Fruit fly (Drosophila melanogaster) whole organism, embryonic: ENCODE measurements around the gene CG15332.

Experiments used
- Asciz ChIP-seq: fragments of 200-800 bp; sonication (Bioruptor generic); optimal IDR thresholded peaks from 2 replicates; lab custom pipeline; 2017; ENCODE audit warnings: missing biosample characterization, mild to moderate bottlenecking, missing genetic modification characterization, missing genetic modification reagents
- B-H1 ChIP-seq: fragments of 200-800 bp; sonication (Bioruptor generic); IDR thresholded peaks from 3 replicates; pipeline ENCODE4 v1.3.6; 2022; ENCODE audit warnings: missing biosample characterization, missing genetic modification characterization
- BEAF-32 ChIP-seq: fragments of 200-800 bp; sonication (Bioruptor generic); optimal IDR thresholded peaks from 3 replicates; lab custom pipeline; 2017; ENCODE audit warnings: missing biosample characterization, missing genetic modification characterization, mild to moderate bottlenecking, moderate library complexity, missing genetic modification reagents
- CG10366 ChIP-seq: fragments of 200-800 bp; sonication (Bioruptor generic); IDR thresholded peaks from 2 replicates; pipeline ENCODE4 v1.3.6; 2022; ENCODE audit warnings: missing biosample characterization, missing genetic modification characterization
- CG11456 ChIP-seq: fragments of 200-800 bp; sonication (Bioruptor generic); IDR thresholded peaks from 3 replicates; pipeline ENCODE4 v1.3.6; 2022; ENCODE audit warnings: missing biosample characterization, missing genetic modification characterization
- CG11504 ChIP-seq: fragments of 200-800 bp; sonication (Bioruptor generic); optimal IDR thresholded peaks from 3 replicates; lab custom pipeline; 2019; ENCODE audit warnings: missing biosample characterization, mild to moderate bottlenecking, missing genetic modification characterization, moderate library complexity
- CG12155 ChIP-seq: fragments of 200-800 bp; sonication (Bioruptor generic); optimal IDR thresholded peaks from 3 replicates; lab custom pipeline; 2016; ENCODE audit warnings: missing biosample characterization, missing genetic modification characterization
- CG13424 ChIP-seq: fragments of 200-800 bp; sonication (Bioruptor generic); optimal IDR thresholded peaks from 2 replicates; lab custom pipeline; 2019; ENCODE audit warnings: missing biosample characterization, mild to moderate bottlenecking, missing genetic modification characterization, moderate library complexity
- CG14710 ChIP-seq: fragments of 200-800 bp; sonication (Bioruptor generic); optimal IDR thresholded peaks from 3 replicates; lab custom pipeline; 2019; ENCODE audit warnings: missing biosample characterization, mild to moderate bottlenecking, missing genetic modification characterization, moderate library complexity
- CG1603 ChIP-seq: fragments of 200-800 bp; sonication (Bioruptor generic); optimal IDR thresholded peaks from 2 replicates; lab custom pipeline; 2019; ENCODE audit warnings: missing biosample characterization, mild to moderate bottlenecking, missing genetic modification characterization, moderate library complexity
- CG16813 ChIP-seq: fragments of 200-800 bp; sonication (Bioruptor generic); IDR thresholded peaks from 3 replicates; pipeline ENCODE4 v1.3.6; 2022; ENCODE audit warnings: missing biosample characterization, missing genetic modification characterization; ENCODE audit not compliant: partially characterized antibody
- CG1832 ChIP-seq: fragments of 200-800 bp; sonication (Bioruptor generic); optimal IDR thresholded peaks from 2 replicates; lab custom pipeline; 2017; ENCODE audit warnings: missing biosample characterization, mild to moderate bottlenecking, missing genetic modification characterization, inconsistent platforms
- CG18619 ChIP-seq: fragments of 200-800 bp; sonication (Bioruptor generic); optimal IDR thresholded peaks from 3 replicates; lab custom pipeline; 2017; ENCODE audit warnings: missing biosample characterization, mild to moderate bottlenecking, missing genetic modification characterization
- CG2129 ChIP-seq: fragments of 200-800 bp; sonication (Bioruptor generic); IDR thresholded peaks from 2 replicates; pipeline ENCODE4 v1.3.6; 2022; ENCODE audit warnings: missing biosample characterization, missing genetic modification characterization; ENCODE audit not compliant: partially characterized antibody
- CG33557 ChIP-seq: fragments of 200-800 bp; sonication (Bioruptor generic); optimal IDR thresholded peaks from 2 replicates; lab custom pipeline; 2019; ENCODE audit warnings: missing biosample characterization, mild to moderate bottlenecking, missing genetic modification characterization, moderate library complexity
- CG42726 ChIP-seq: fragments of 200-800 bp; sonication (Bioruptor generic); IDR thresholded peaks from 2 replicates; pipeline ENCODE4 v1.3.6; 2022; ENCODE audit warnings: missing biosample characterization, missing genetic modification characterization; ENCODE audit not compliant: partially characterized antibody
- CG7271 ChIP-seq: fragments of 200-800 bp; sonication (Bioruptor generic); optimal IDR thresholded peaks from 2 replicates; lab custom pipeline; 2018; ENCODE audit warnings: missing biosample characterization, mild to moderate bottlenecking, missing genetic modification characterization, moderate library complexity
- CG7839 ChIP-seq: fragments of 200-800 bp; sonication (Bioruptor generic); optimal IDR thresholded peaks from 3 replicates; lab custom pipeline; 2018; ENCODE audit warnings: missing biosample characterization, mild to moderate bottlenecking, missing genetic modification characterization, moderate library complexity
- CG8388 ChIP-seq: fragments of 200-800 bp; sonication (Bioruptor generic); optimal IDR thresholded peaks from 2 replicates; lab custom pipeline; 2019; ENCODE audit warnings: missing biosample characterization, mild to moderate bottlenecking, missing genetic modification characterization, moderate library complexity
- CG9817 ChIP-seq: fragments of 200-800 bp; sonication (Bioruptor generic); optimal IDR thresholded peaks from 2 replicates; lab custom pipeline; 2018; ENCODE audit warnings: missing biosample characterization, mild to moderate bottlenecking, missing genetic modification characterization, moderate library complexity
- CHES-1-like ChIP-seq: fragments of 200-800 bp; sonication (Bioruptor generic); optimal IDR thresholded peaks from 2 replicates; lab custom pipeline; 2016; ENCODE audit warnings: missing biosample characterization, missing genetic modification characterization
- Ets97D ChIP-seq: fragments of 200-800 bp; sonication (Bioruptor generic); optimal IDR thresholded peaks from 3 replicates; lab custom pipeline; 2016; ENCODE audit warnings: missing biosample characterization, missing genetic modification characterization
- Hmr ChIP-seq: fragments of 200-800 bp; sonication (Bioruptor generic); optimal IDR thresholded peaks from 3 replicates; lab custom pipeline; 2017; ENCODE audit warnings: mild to moderate bottlenecking, missing biosample characterization, missing genetic modification reagents, missing genetic modification characterization
- Hr3 ChIP-seq: fragments of 200-800 bp; sonication (Bioruptor generic); optimal IDR thresholded peaks from 3 replicates; lab custom pipeline; 2016; ENCODE audit warnings: missing biosample characterization, missing genetic modification characterization
- Hr51 ChIP-seq, 2 experiments: fragments of 200-800 bp; sonication (Bioruptor generic); optimal IDR thresholded peaks; 2 replicates in 1 of 2; 3 replicates in 1 of 2; lab custom pipeline; 2016 to 2018; ENCODE audit warnings: missing biosample characterization in 2 of 2, missing genetic modification characterization in 2 of 2, mild to moderate bottlenecking in 1 of 2, moderate library complexity in 1 of 2
- Mes4 ChIP-seq: fragments of 200-800 bp; sonication (Bioruptor generic); optimal IDR thresholded peaks from 2 replicates; lab custom pipeline; 2016; ENCODE audit warnings: missing biosample characterization, missing genetic modification characterization
- NfI ChIP-seq: fragments of 200-800 bp; sonication (Bioruptor generic); optimal IDR thresholded peaks from 3 replicates; lab custom pipeline; 2018; ENCODE audit warnings: missing biosample characterization, mild to moderate bottlenecking, missing genetic modification characterization, moderate library complexity
- Rx ChIP-seq: fragments of 200-800 bp; sonication (Bioruptor generic); IDR thresholded peaks from 2 replicates; pipeline ENCODE4 v1.3.6; 2022; ENCODE audit warnings: missing biosample characterization, missing genetic modification characterization
- Sox100B ChIP-seq: fragments of 200-800 bp; sonication (Bioruptor generic); optimal IDR thresholded peaks from 3 replicates; lab custom pipeline; 2018; ENCODE audit warnings: missing biosample characterization, mild to moderate bottlenecking, missing genetic modification characterization
- amos ChIP-seq: fragments of 200-800 bp; sonication (Bioruptor generic); IDR thresholded peaks from 2 replicates; pipeline ENCODE4 v1.3.6; 2022; ENCODE audit warnings: missing biosample characterization, missing genetic modification characterization; ENCODE audit not compliant: partially characterized antibody
- bbx ChIP-seq: fragments of 200-800 bp; sonication (Bioruptor generic); IDR thresholded peaks from 2 replicates; pipeline ENCODE4 v1.3.6; 2022; ENCODE audit warnings: missing biosample characterization, missing genetic modification characterization; ENCODE audit not compliant: partially characterized antibody
- bsh ChIP-seq, 2 experiments: fragments of 200-800 bp; sonication (Bioruptor generic); optimal IDR thresholded peaks; 2 replicates each; lab custom pipeline; 2017 to 2018; ENCODE audit warnings: mild to moderate bottlenecking in 2 of 2, missing biosample characterization in 2 of 2, missing genetic modification characterization in 2 of 2, moderate library complexity in 1 of 2
- cas ChIP-seq: fragments of 200-800 bp; sonication (Bioruptor generic); IDR thresholded peaks from 2 replicates; pipeline ENCODE4 v1.3.6; 2022; ENCODE audit warnings: missing biosample characterization, missing genetic modification characterization
- caup ChIP-seq: fragments of 200-800 bp; sonication (Bioruptor generic); optimal IDR thresholded peaks from 3 replicates; lab custom pipeline; 2017; ENCODE audit warnings: missing biosample characterization, mild to moderate bottlenecking, missing genetic modification characterization, moderate library complexity; ENCODE audit not compliant: severe bottlenecking
- cwo ChIP-seq: fragments of 200-800 bp; sonication (Bioruptor generic); optimal IDR thresholded peaks from 3 replicates; lab custom pipeline; 2017; ENCODE audit warnings: missing biosample characterization, missing genetic modification characterization, mild to moderate bottlenecking, moderate library complexity, missing genetic modification reagents
- da ChIP-seq: fragments of 200-800 bp; sonication (Bioruptor generic); optimal IDR thresholded peaks from 2 replicates; lab custom pipeline; 2016; ENCODE audit warnings: missing biosample characterization, missing genetic modification characterization
- gcm2 ChIP-seq: fragments of 200-800 bp; sonication (Bioruptor generic); optimal IDR thresholded peaks from 2 replicates; lab custom pipeline; 2016; ENCODE audit warnings: missing biosample characterization, missing genetic modification characterization
- grn ChIP-seq: fragments of 200-800 bp; sonication (Bioruptor generic); optimal IDR thresholded peaks from 3 replicates; lab custom pipeline; 2017; ENCODE audit warnings: missing biosample characterization, missing genetic modification characterization
- her ChIP-seq: fragments of 200-800 bp; sonication (Bioruptor generic); optimal IDR thresholded peaks from 2 replicates; lab custom pipeline; 2016; ENCODE audit warnings: missing biosample characterization, missing genetic modification characterization
- kni ChIP-seq: fragments of 200-800 bp; sonication (Bioruptor generic); optimal IDR thresholded peaks from 3 replicates; lab custom pipeline; 2017; ENCODE audit warnings: mild to moderate bottlenecking, missing biosample characterization, missing genetic modification reagents, missing genetic modification characterization
- nmo ChIP-seq: fragments of 200-800 bp; sonication (Bioruptor generic); optimal IDR thresholded peaks from 2 replicates; lab custom pipeline; 2018; ENCODE audit warnings: missing biosample characterization, mild to moderate bottlenecking, missing genetic modification characterization, moderate library complexity
- p53 ChIP-seq: fragments of 200-800 bp; sonication (Bioruptor generic); optimal IDR thresholded peaks from 2 replicates; lab custom pipeline; 2016; ENCODE audit warnings: missing biosample characterization, missing genetic modification characterization
- pan ChIP-seq, 4 experiments: fragments of >200 bp in 3 of 4; fragments of 200-800 bp in 1 of 4; sonication (Bioruptor generic) in 1 of 4; optimal IDR thresholded peaks in 3 of 4; IDR thresholded peaks in 1 of 4; 2 replicates each; pipeline versions ENCODE4 v1.3.6 to Lab custom; 2017 to 2022; ENCODE audit warnings: missing biosample characterization in 2 of 4, missing genetic modification characterization in 2 of 4, mixed read lengths in 1 of 4
- seq ChIP-seq: fragments of 200-800 bp; sonication (Bioruptor generic); IDR thresholded peaks from 2 replicates; pipeline ENCODE4 v1.3.6; 2022; ENCODE audit warnings: missing biosample characterization, missing genetic modification characterization
- tin ChIP-seq: fragments of 200-800 bp; sonication (Bioruptor generic); optimal IDR thresholded peaks from 3 replicates; lab custom pipeline; 2016; ENCODE audit warnings: missing biosample characterization, missing genetic modification characterization
- tx ChIP-seq: fragments of 200-800 bp; sonication (Bioruptor generic); optimal IDR thresholded peaks from 2 replicates; lab custom pipeline; 2016; ENCODE audit warnings: missing biosample characterization, missing genetic modification characterization
- unc-4 ChIP-seq: fragments of 200-800 bp; sonication (Bioruptor generic); IDR thresholded peaks from 2 replicates; pipeline ENCODE4 v1.3.6; 2022; ENCODE audit warnings: missing biosample characterization, missing genetic modification characterization; ENCODE audit not compliant: partially characterized antibody

Gene CG15332

DNA sequence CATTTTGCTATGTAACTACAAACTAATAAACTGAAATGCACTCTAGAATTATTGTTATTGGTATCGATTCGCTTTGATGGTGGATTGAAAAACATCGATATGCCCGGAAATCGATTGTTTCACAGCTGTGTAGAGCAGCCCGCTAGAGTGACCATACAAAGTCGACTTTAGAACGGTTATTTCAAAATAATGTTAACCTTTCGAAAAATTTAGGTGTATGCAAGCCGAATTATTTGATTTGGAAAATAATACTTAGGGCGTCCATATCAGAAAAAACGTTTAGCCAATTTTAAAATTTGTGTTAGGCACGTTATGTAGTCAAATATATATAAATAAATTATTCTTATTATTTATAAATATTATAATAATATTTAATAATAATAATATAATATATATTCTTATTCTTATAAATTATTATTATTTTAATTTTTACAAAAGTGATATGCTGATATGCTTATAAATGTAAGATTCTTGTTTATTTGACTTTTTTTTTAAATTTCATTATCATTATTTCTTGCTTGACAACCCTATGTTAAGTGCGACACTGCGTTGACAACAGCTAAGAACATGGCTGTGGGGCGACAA, 12.5 kb upstream of the CG15332 start, which contains the start of gene sws (continued):
- TF ChIP-seq caup (GFP tag; lab: Kevin White, UChicago) (peak; percentile 50), da (no peak), Mes4 (GFP tag; lab: Kevin White, UChicago) (no peak), CG16813 (GFP tag; lab: Robert Waterston, UW) (peak; percentile 70), nmo (GFP tag; lab: Kevin White, UChicago) (peak; percentile 51), CG8388 (GFP tag; lab: Kevin White, UChicago) (peak; percentile 9), CG7839 (peak; percentile 54), CG13424 (tag; lab: Kevin White, UChicago) (peak; percentile 55), CG2129 (GFP tag; lab: Robert Waterston, UW) (0 out of 2 replicates have a peak, but pooled peaks have one; percentile 30), Hmr (GFP tag; lab: Kevin White, UChicago) (peak; percentile 47), CG1603 (tag; lab: Kevin White, UChicago) (peak; percentile 47), CG11504 (tag; lab: Kevin White, UChicago) (peak; percentile 55), bbx (peak; percentile 70), CG11456 (GFP tag; lab: Robert Waterston, UW) (no peak), Rx (GFP tag; lab: Robert Waterston, UW) (no peak), CG1832 (GFP tag; lab: Kevin White, UChicago) (no peak), CG42726 (GFP tag; lab: Robert Waterston, UW) (no peak), her (GFP tag; lab: Kevin White, UChicago) (no peak), seq (GFP tag; lab: Robert Waterston, UW) (no peak), cwo (peak; percentile 2), grn (no peak), tin (GFP tag; lab: Kevin White, UChicago) (peak; percentile 19), kni (no peak), CHES-1-like (GFP tag; lab: Kevin White, UChicago) (no peak), BEAF-32 (GFP tag; lab: Kevin White, UChicago) (peak; percentile 74), Hr51 (GFP tag; optimal IDR thresholded peaks at IDR 0.05; lab: Kevin White, UChicago) (peak in 1 of 2 experiments; percentile 64), cas (GFP tag; lab: Robert Waterston, UW) (no peak), Sox100B (GFP tag; lab: Kevin White, UChicago) (peak; percentile 40), pan (optimal IDR thresholded peaks at IDR 0.05; lab: Kevin White, UChicago) (no peak), pan (GFP tag; optimal IDR thresholded peaks at IDR 0.05 in 1 of 2, IDR thresholded peaks at IDR 0.05 in 1 of 2) (no peak), bsh (GFP tag; optimal IDR thresholded peaks at IDR 0.05; lab: Kevin White, UChicago) (peak in 1 of 2 experiments; percentile 51), B-H1 (GFP tag; lab: Robert Waterston, UW) (no peak), CG10366 (GFP tag; lab: Robert Waterston, UW) (peak; percentile 12; the same call in 1 of the 2 replicates), CG7271 (tag; lab: Kevin White, UChicago) (no peak), Hr3 (GFP tag; lab: Kevin White, UChicago) (peak; percentile 41), tx (GFP tag; lab: Kevin White, UChicago) (no peak), p53 (GFP tag; lab: Kevin White, UChicago) (no peak), gcm2 (GFP tag; lab: Kevin White, UChicago) (no peak), CG14710 (tag; lab: Kevin White, UChicago) (peak; percentile 61), CG33557 (GFP tag; lab: Kevin White, UChicago) (peak; percentile 1), unc-4 (GFP tag; lab: Robert Waterston, UW) (peak; percentile 68), Ets97D (GFP tag; lab: Kevin White, UChicago) (peak; percentile 40), CG18619 (GFP tag; lab: Kevin White, UChicago) (peak; percentile 29), Asciz (GFP tag; lab: Kevin White, UChicago) (no peak), amos (GFP tag; lab: Robert Waterston, UW) (peak; percentile 75), NfI (GFP tag; lab: Kevin White, UChicago) (peak; percentile 19), CG9817 (peak; percentile 33), CG12155 (peak; percentile 40)
